Fruit fly (Drosophila melanogaster): ENCODE results near the gene Arfrp1.

DNA sequence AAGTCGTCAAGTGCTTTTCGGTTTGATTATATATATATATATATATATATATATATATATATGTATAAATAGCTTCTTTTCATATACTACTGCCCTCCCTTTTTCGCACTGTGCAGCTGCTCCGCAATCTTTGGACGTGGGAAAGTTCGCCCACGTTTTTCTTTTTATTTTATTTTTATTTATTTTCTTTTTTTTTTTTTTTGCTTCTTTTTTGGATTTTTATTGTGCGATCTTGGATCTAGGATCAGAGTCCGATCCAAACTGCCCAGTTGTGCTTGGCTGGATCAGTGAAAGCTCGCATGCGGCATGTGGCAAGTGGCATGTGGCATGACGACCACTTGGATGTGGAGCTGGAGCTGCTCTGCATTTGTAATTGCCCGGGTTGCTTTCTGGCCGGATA lies 43.4 kb upstream of the Arfrp1 start:
- TF ChIP-seq CG8359 (GFP tag; optimal IDR thresholded peaks at IDR 0.05; ENCODE audit: borderline replicate concordance) (no peak), p53 (GFP tag; optimal IDR thresholded peaks at IDR 0.05) (no peak)

Measured in whole organism, embryonic.